Fruit fly (Drosophila melanogaster) whole organism, embryonic: ENCODE results near the gene mRpL40.
A peak's percentile ranks its signal among the peaks of the same experiment; 100 is the strongest.

ENCODE experiments used
- Aef1 ChIP-seq: fragments of 200-800 bp; sonication (Bioruptor generic); IDR thresholded peaks from 3 replicates; pipeline ENCODE4 v1.3.6; 2022; ENCODE audit warnings: missing biosample characterization, missing genetic modification characterization
- B-H1 ChIP-seq: fragments of 200-800 bp; sonication (Bioruptor generic); IDR thresholded peaks from 3 replicates; pipeline ENCODE4 v1.3.6; 2022; ENCODE audit warnings: missing biosample characterization, missing genetic modification characterization
- B-H2 ChIP-seq: fragments of 200-800 bp; sonication (Bioruptor generic); optimal IDR thresholded peaks from 2 replicates; lab custom pipeline; 2018; ENCODE audit warnings: missing biosample characterization, mild to moderate bottlenecking, missing genetic modification characterization
- CG13287 ChIP-seq: fragments of 200-800 bp; sonication (Bioruptor generic); IDR thresholded peaks from 2 replicates; pipeline ENCODE4 v1.3.6; 2022; ENCODE audit warnings: missing biosample characterization, missing genetic modification characterization; ENCODE audit not compliant: partially characterized antibody
- CG14050 ChIP-seq: fragments of 200-800 bp; sonication (Bioruptor generic); IDR thresholded peaks from 3 replicates; pipeline ENCODE4 v1.3.6; 2022; ENCODE audit warnings: missing biosample characterization, missing genetic modification characterization
- CG14667 ChIP-seq: fragments of 200-800 bp; sonication (Bioruptor generic); IDR thresholded peaks from 2 replicates; pipeline ENCODE4 v1.3.6; 2022; ENCODE audit warnings: missing biosample characterization, missing genetic modification characterization
- CG15514 ChIP-seq: fragments of 200-800 bp; sonication (Bioruptor generic); optimal IDR thresholded peaks from 3 replicates; lab custom pipeline; 2017; ENCODE audit warnings: missing biosample characterization, missing genetic modification characterization, mild to moderate bottlenecking, moderate library complexity, missing genetic modification reagents
- CG17359 ChIP-seq: fragments of 200-800 bp; sonication (Bioruptor generic); optimal IDR thresholded peaks from 3 replicates; lab custom pipeline; 2018; ENCODE audit warnings: missing biosample characterization, mild to moderate bottlenecking, missing genetic modification characterization, moderate library complexity
- CG17385 ChIP-seq: fragments of 200-800 bp; sonication (Bioruptor generic); optimal IDR thresholded peaks from 3 replicates; lab custom pipeline; 2018; ENCODE audit warnings: missing biosample characterization, mild to moderate bottlenecking, missing genetic modification characterization
- CG17829 ChIP-seq: fragments of 200-800 bp; optimal IDR thresholded peaks from 2 replicates; lab custom pipeline; 2019; ENCODE audit warnings: missing biosample characterization, mild to moderate bottlenecking, missing genetic modification characterization, moderate library complexity
- CG18619 ChIP-seq: fragments of 200-800 bp; sonication (Bioruptor generic); optimal IDR thresholded peaks from 3 replicates; lab custom pipeline; 2017; ENCODE audit warnings: missing biosample characterization, mild to moderate bottlenecking, missing genetic modification characterization
- CG2129 ChIP-seq: fragments of 200-800 bp; sonication (Bioruptor generic); IDR thresholded peaks from 2 replicates; pipeline ENCODE4 v1.3.6; 2022; ENCODE audit warnings: missing biosample characterization, missing genetic modification characterization; ENCODE audit not compliant: partially characterized antibody
- CG32532 ChIP-seq: fragments of 200-800 bp; sonication (Bioruptor generic); IDR thresholded peaks from 2 replicates; pipeline ENCODE4 v1.3.6; 2022; ENCODE audit warnings: missing biosample characterization, missing genetic modification characterization
- CG4282 ChIP-seq: fragments of 200-800 bp; sonication (Bioruptor generic); optimal IDR thresholded peaks from 2 replicates; lab custom pipeline; 2016; ENCODE audit warnings: missing biosample characterization, missing genetic modification characterization
- CG4730 ChIP-seq: fragments of 200-800 bp; sonication (Bioruptor generic); IDR thresholded peaks from 2 replicates; pipeline ENCODE4 v1.3.6; 2022; ENCODE audit warnings: missing biosample characterization, missing genetic modification characterization
- CG4820 ChIP-seq: fragments of 200-800 bp; sonication (Bioruptor generic); optimal IDR thresholded peaks from 3 replicates; lab custom pipeline; 2016; ENCODE audit warnings: missing biosample characterization, missing genetic modification characterization
- CG7357 ChIP-seq: fragments of 200-800 bp; sonication (Bioruptor generic); IDR thresholded peaks from 3 replicates; pipeline ENCODE4 v1.3.6; 2022; ENCODE audit warnings: missing biosample characterization, missing genetic modification characterization
- CG7745 ChIP-seq: fragments of 200-800 bp; sonication (Bioruptor generic); optimal IDR thresholded peaks from 2 replicates; lab custom pipeline; 2018; ENCODE audit warnings: missing biosample characterization, mild to moderate bottlenecking, missing genetic modification characterization, moderate library complexity
- CG7928 ChIP-seq: fragments of 200-800 bp; sonication (Bioruptor generic); optimal IDR thresholded peaks from 2 replicates; lab custom pipeline; 2017; ENCODE audit warnings: missing biosample characterization, mild to moderate bottlenecking, missing genetic modification characterization
- CG8944 ChIP-seq: fragments of 200-800 bp; sonication (Bioruptor generic); optimal IDR thresholded peaks from 3 replicates; lab custom pipeline; 2016; ENCODE audit warnings: missing biosample characterization, missing genetic modification characterization
- Deaf1 ChIP-seq: fragments of 200-800 bp; optimal IDR thresholded peaks from 3 replicates; lab custom pipeline; 2019; ENCODE audit warnings: missing biosample characterization, mild to moderate bottlenecking, missing genetic modification characterization, moderate library complexity
- Dek ChIP-seq: fragments of 200-800 bp; sonication (Bioruptor generic); optimal IDR thresholded peaks from 3 replicates; lab custom pipeline; 2019; ENCODE audit warnings: missing biosample characterization, mild to moderate bottlenecking, missing genetic modification characterization, moderate library complexity
- Ets65A ChIP-seq: fragments of 200-800 bp; sonication (Bioruptor generic); peaks from one replicate; lab custom pipeline; 2016; ENCODE audit warnings: missing biosample characterization, missing genetic modification characterization
- Ets97D ChIP-seq: fragments of 200-800 bp; sonication (Bioruptor generic); optimal IDR thresholded peaks from 3 replicates; lab custom pipeline; 2016; ENCODE audit warnings: missing biosample characterization, missing genetic modification characterization
- HmgZ ChIP-seq: fragments of 200-800 bp; sonication (Bioruptor generic); optimal IDR thresholded peaks from 2 replicates; lab custom pipeline; 2018; ENCODE audit warnings: missing biosample characterization, mild to moderate bottlenecking, missing genetic modification characterization
- Mes4 ChIP-seq: fragments of 200-800 bp; sonication (Bioruptor generic); optimal IDR thresholded peaks from 2 replicates; lab custom pipeline; 2016; ENCODE audit warnings: missing biosample characterization, missing genetic modification characterization
- Oaz ChIP-seq: fragments of 200-800 bp; sonication (Bioruptor generic); IDR thresholded peaks from 2 replicates; pipeline ENCODE4 v1.3.6; 2022; ENCODE audit warnings: missing biosample characterization, missing genetic modification characterization
- Ravus ChIP-seq: fragments of 200-800 bp; sonication (Bioruptor generic); IDR thresholded peaks from 2 replicates; pipeline ENCODE4 v1.3.6; 2022; ENCODE audit warnings: missing biosample characterization, missing genetic modification characterization
- Rfx ChIP-seq: fragments of 200-800 bp; sonication (Bioruptor generic); IDR thresholded peaks from 2 replicates; pipeline ENCODE4 v1.3.6; 2022; ENCODE audit warnings: missing biosample characterization, missing genetic modification characterization
- ab ChIP-seq: fragments of 200-800 bp; sonication (Bioruptor generic); optimal IDR thresholded peaks from 2 replicates; lab custom pipeline; 2016; ENCODE audit warnings: missing biosample characterization, missing genetic modification characterization
- ap ChIP-seq: fragments of 200-800 bp; sonication (Bioruptor generic); IDR thresholded peaks from 2 replicates; pipeline ENCODE4 v1.3.6; 2022; ENCODE audit warnings: missing biosample characterization, missing genetic modification characterization
- cg ChIP-seq: fragments of 200-800 bp; sonication (Bioruptor generic); optimal IDR thresholded peaks from 3 replicates; lab custom pipeline; 2019; ENCODE audit warnings: missing biosample characterization, mild to moderate bottlenecking, missing genetic modification characterization, moderate library complexity
- crc ChIP-seq: fragments of 200-800 bp; sonication (Bioruptor generic); optimal IDR thresholded peaks from 2 replicates; lab custom pipeline; 2016; ENCODE audit warnings: missing biosample characterization, missing genetic modification characterization
- da ChIP-seq: fragments of 200-800 bp; sonication (Bioruptor generic); optimal IDR thresholded peaks from 2 replicates; lab custom pipeline; 2016; ENCODE audit warnings: missing biosample characterization, missing genetic modification characterization
- dan ChIP-seq: fragments of 200-800 bp; sonication (Bioruptor generic); IDR thresholded peaks from 2 replicates; pipeline ENCODE4 v1.3.6; 2022; ENCODE audit warnings: missing biosample characterization, missing genetic modification characterization
- ems ChIP-seq: fragments of 200-800 bp; sonication (Bioruptor generic); optimal IDR thresholded peaks from 3 replicates; lab custom pipeline; 2016; ENCODE audit warnings: missing biosample characterization, missing genetic modification characterization
- ewg ChIP-seq: fragments of 200-800 bp; sonication (Bioruptor generic); optimal IDR thresholded peaks from 3 replicates; lab custom pipeline; 2017; ENCODE audit warnings: mild to moderate bottlenecking, missing biosample characterization, missing genetic modification reagents, missing genetic modification characterization
- fd3F ChIP-seq: fragments of 200-800 bp; sonication (Bioruptor generic); optimal IDR thresholded peaks from 2 replicates; lab custom pipeline; 2018; ENCODE audit warnings: missing biosample characterization, mild to moderate bottlenecking, missing genetic modification characterization, moderate library complexity
- grau ChIP-seq: fragments of 200-800 bp; optimal IDR thresholded peaks from 3 replicates; lab custom pipeline; 2019; ENCODE audit warnings: missing biosample characterization, mild to moderate bottlenecking, missing genetic modification characterization, moderate library complexity
- grn ChIP-seq: fragments of 200-800 bp; sonication (Bioruptor generic); optimal IDR thresholded peaks from 3 replicates; lab custom pipeline; 2017; ENCODE audit warnings: missing biosample characterization, missing genetic modification characterization
- jigr1 ChIP-seq: fragments of 200-800 bp; sonication (Bioruptor generic); IDR thresholded peaks from 3 replicates; pipeline ENCODE4 v1.3.6; 2022; ENCODE audit warnings: missing biosample characterization, missing genetic modification characterization
- lola ChIP-seq, 3 experiments: fragments of >200 bp in 2 of 3; fragments of 200-800 bp in 1 of 3; sonication (Bioruptor generic) in 1 of 3; optimal IDR thresholded peaks; 2 replicates each; lab custom pipeline; 2017 to 2019; ENCODE audit warnings: missing biosample characterization in 3 of 3, missing genetic modification characterization in 3 of 3, mild to moderate bottlenecking in 1 of 3, moderate library complexity in 1 of 3
- nom ChIP-seq: fragments of 200-800 bp; sonication (Bioruptor generic); optimal IDR thresholded peaks from 2 replicates; lab custom pipeline; 2017; ENCODE audit warnings: missing biosample characterization, missing genetic modification characterization, mild to moderate bottlenecking, moderate library complexity, missing genetic modification reagents
- oc ChIP-seq: fragments of 200-800 bp; sonication (Bioruptor generic); optimal IDR thresholded peaks from 2 replicates; lab custom pipeline; 2018; ENCODE audit warnings: missing biosample characterization, mild to moderate bottlenecking, missing genetic modification characterization, moderate library complexity
- pb ChIP-seq: fragments of 200-800 bp; sonication (Bioruptor generic); optimal IDR thresholded peaks from 3 replicates; lab custom pipeline; 2016; ENCODE audit warnings: missing biosample characterization, missing genetic modification characterization
- ro ChIP-seq: fragments of 200-800 bp; sonication (Bioruptor generic); IDR thresholded peaks from 2 replicates; pipeline ENCODE4 v1.3.6; 2022; ENCODE audit warnings: missing biosample characterization, missing genetic modification characterization
- shn ChIP-seq: fragments of 200-800 bp; sonication (Bioruptor generic); optimal IDR thresholded peaks from 3 replicates; lab custom pipeline; 2016; ENCODE audit warnings: missing biosample characterization, missing genetic modification characterization
- ssp ChIP-seq: fragments of 200-800 bp; sonication (Bioruptor generic); IDR thresholded peaks from 2 replicates; pipeline ENCODE4 v1.3.6; 2022; ENCODE audit warnings: missing biosample characterization, missing genetic modification characterization
- twi ChIP-seq: fragments of 200-800 bp; optimal IDR thresholded peaks from 2 replicates; lab custom pipeline; 2019; ENCODE audit warnings: missing biosample characterization, mild to moderate bottlenecking, missing genetic modification characterization, moderate library complexity
- vvl ChIP-seq: fragments of 200-800 bp; sonication (Bioruptor generic); IDR thresholded peaks from 2 replicates; pipeline ENCODE4 v1.3.6; 2022; ENCODE audit warnings: missing biosample characterization, missing genetic modification characterization

The mRpL40 gene

DNA sequence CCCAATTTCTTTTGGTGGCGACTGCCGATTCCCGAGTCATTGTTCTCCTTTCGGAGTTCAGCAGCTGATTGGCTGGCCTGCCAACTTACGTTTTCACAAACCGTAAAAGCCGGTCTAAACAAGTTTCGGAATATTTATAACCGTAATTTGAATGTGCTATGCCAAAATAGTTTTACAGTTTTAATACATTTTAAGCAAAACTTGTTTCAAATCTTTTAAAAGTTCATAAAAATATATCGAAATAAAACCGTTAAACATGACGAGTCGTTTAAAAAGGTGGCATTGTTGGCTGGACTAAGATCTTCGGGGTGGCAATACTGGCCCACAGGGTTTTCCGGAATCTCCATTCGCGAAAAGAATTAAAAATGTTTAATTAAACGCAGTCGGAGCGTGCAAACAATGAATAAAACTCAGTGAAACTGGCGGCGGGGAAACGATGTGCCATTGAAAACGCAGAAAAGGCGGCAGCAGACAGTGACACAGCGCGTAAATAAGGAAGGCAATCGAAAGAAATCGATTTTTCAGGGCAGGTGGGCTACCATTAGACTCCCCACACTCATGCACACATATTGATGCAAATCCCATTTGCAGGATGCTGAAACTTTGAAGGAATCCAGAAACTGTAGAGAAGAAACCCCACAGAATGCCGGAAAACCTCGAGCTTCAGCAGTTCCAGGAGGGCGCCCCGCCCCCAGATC lies 28.0 kb downstream of the mRpL40 start, which contains the start of the genes Exd2 and CG5281 (continued):
- no peak for TF ChIP-seq jigr1 (GFP tag; lab: Robert Waterston, UW)
- no peak for TF ChIP-seq dan (GFP tag; lab: Robert Waterston, UW)
- TF ChIP-seq ap (GFP tag; lab: Robert Waterston, UW), result no peak
- peak; percentile 30 for TF ChIP-seq CG18619 (GFP tag; lab: Kevin White, UChicago)
- TF ChIP-seq CG7745 (tag; lab: Kevin White, UChicago), result no peak
- TF ChIP-seq CG17359 (tag; lab: Kevin White, UChicago), result peak; percentile 53
- peak; percentile 74 for TF ChIP-seq CG15514 (GFP tag; lab: Kevin White, UChicago)
- TF ChIP-seq CG8944 (GFP tag; lab: Kevin White, UChicago), result peak; percentile 14
- TF ChIP-seq CG14667, result no peak
- peak; percentile 73 for TF ChIP-seq Deaf1
- no peak for TF ChIP-seq crc (GFP tag; lab: Kevin White, UChicago)
- no peak for TF ChIP-seq nom
- no peak for TF ChIP-seq B-H1 (GFP tag; lab: Robert Waterston, UW)
- TF ChIP-seq ab, result no peak
- TF ChIP-seq twi, result peak; percentile 47
- no peak for TF ChIP-seq ssp (GFP tag; lab: Robert Waterston, UW)
- TF ChIP-seq Ravus, result no peak
- TF ChIP-seq Ets65A (GFP tag; lab: Kevin White, UChicago), result peak; percentile 96
- TF ChIP-seq vvl, result no peak; the same call in 1 of the 2 replicates
- TF ChIP-seq grn, result no peak
- peak; percentile 44 for TF ChIP-seq ewg (GFP tag; lab: Kevin White, UChicago)
- no peak for TF ChIP-seq CG4282 (GFP tag; lab: Kevin White, UChicago)
- no peak for TF ChIP-seq CG2129 (GFP tag; lab: Robert Waterston, UW)
- no peak for TF ChIP-seq Oaz
- TF ChIP-seq shn (GFP tag; lab: Kevin White, UChicago), result peak; percentile 44
- TF ChIP-seq Mes4 (GFP tag; lab: Kevin White, UChicago), result peak; percentile 46
- peak in 1 of 3 experiments; percentile 46 for TF ChIP-seq lola (GFP tag; optimal IDR thresholded peaks at IDR 0.05; lab: Kevin White, UChicago)
- no peak for TF ChIP-seq CG4730 (GFP tag; lab: Robert Waterston, UW)
- no peak for TF ChIP-seq ro (GFP tag; lab: Robert Waterston, UW)
- TF ChIP-seq CG7357, result no peak
- 0 out of 3 replicates have a peak, but pooled peaks have one; percentile 23 for TF ChIP-seq CG14050 (GFP tag; lab: Robert Waterston, UW)
- TF ChIP-seq CG13287 (GFP tag; lab: Robert Waterston, UW), result peak; percentile 54; the same call in 1 of the 2 replicates
- no peak for TF ChIP-seq oc (tag; lab: Kevin White, UChicago)
- TF ChIP-seq fd3F, result peak; percentile 24
- peak; percentile 29 for TF ChIP-seq da (GFP tag; lab: Kevin White, UChicago)
- TF ChIP-seq Aef1, result no peak
- TF ChIP-seq ems (GFP tag; lab: Kevin White, UChicago), result no peak
- TF ChIP-seq CG17829, result peak; percentile 44
- TF ChIP-seq CG4820 (GFP tag; lab: Kevin White, UChicago), result no peak
- TF ChIP-seq Rfx (GFP tag; lab: Robert Waterston, UW), result peak; percentile 43; the same call in 1 of the 2 replicates
- TF ChIP-seq CG17385, result peak; percentile 62
- TF ChIP-seq Ets97D (GFP tag; lab: Kevin White, UChicago), result peak; percentile 91
- TF ChIP-seq Dek (tag; lab: Kevin White, UChicago), result no peak
- peak; percentile 68 for TF ChIP-seq grau (tag; lab: Kevin White, UChicago)
- TF ChIP-seq B-H2 (GFP tag; lab: Kevin White, UChicago), result peak; percentile 44
- TF ChIP-seq pb (GFP tag; lab: Kevin White, UChicago), result no peak
- TF ChIP-seq CG32532 (GFP tag; lab: Robert Waterston, UW), result no peak
- no peak for TF ChIP-seq cg (GFP tag; lab: Kevin White, UChicago)
- TF ChIP-seq HmgZ (tag; lab: Kevin White, UChicago), result peak; percentile 51
- TF ChIP-seq CG7928, result peak; percentile 36
